Worm (Caenorhabditis elegans): ENCODE data around the gene trpl-2.

DNA sequence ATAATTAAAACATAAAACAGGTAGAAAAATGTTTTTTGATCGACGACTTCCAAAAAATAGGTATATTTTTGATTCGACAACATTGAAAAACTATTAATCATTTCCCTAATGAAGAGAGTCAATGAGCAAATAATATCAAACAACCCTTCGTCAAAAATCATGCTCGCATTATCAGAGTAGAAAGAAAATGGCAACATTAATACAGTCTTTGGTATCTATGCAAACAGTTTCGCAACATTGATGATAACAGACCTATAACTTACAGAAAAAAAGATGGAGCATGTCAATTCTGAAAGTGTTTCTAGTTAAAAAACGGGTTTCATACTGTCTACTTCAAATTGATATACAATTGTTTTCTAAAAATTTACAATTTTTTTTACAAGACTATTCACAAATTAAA, 41.5 kb upstream of the trpl-2 start:
- no peak for TF ChIP-seq dao-5 (tag; optimal IDR thresholded peaks at IDR 0.05)
- no peak for TF ChIP-seq W03F9.2 (tag; optimal IDR thresholded peaks at IDR 0.05)
